Fruit fly (Drosophila melanogaster) whole organism, prepupa: Measurements from ENCODE around the gene mbm.

Experiments
- CG15336 ChIP-seq: fragments of 200-800 bp; sonication (Bioruptor generic); IDR thresholded peaks from 2 replicates; pipeline ENCODE4 v1.3.6; 2022; ENCODE audit warnings: missing biosample characterization, missing genetic modification characterization
- CG3032 ChIP-seq: fragments of 200-800 bp; optimal IDR thresholded peaks from 2 replicates; lab custom pipeline; 2019; ENCODE audit warnings: missing biosample characterization, mild to moderate bottlenecking, missing genetic modification characterization, moderate library complexity
- CG34406 ChIP-seq: fragments of 200-800 bp; sonication (Bioruptor generic); optimal IDR thresholded peaks from 3 replicates; lab custom pipeline; 2016; ENCODE audit warnings: missing biosample characterization, missing genetic modification characterization
- CG6808 ChIP-seq: fragments of 200-800 bp; sonication (Bioruptor generic); optimal IDR thresholded peaks from 3 replicates; lab custom pipeline; 2017; ENCODE audit warnings: missing biosample characterization, missing genetic modification characterization, mild to moderate bottlenecking, moderate library complexity, missing genetic modification reagents
- CG6854 ChIP-seq: fragments of 200-800 bp; sonication (Bioruptor generic); optimal IDR thresholded peaks from 2 replicates; lab custom pipeline; 2017; ENCODE audit warnings: missing biosample characterization, mild to moderate bottlenecking, missing genetic modification characterization
- CG8119 ChIP-seq: fragments of 200-800 bp; sonication (Bioruptor generic); IDR thresholded peaks from 3 replicates; pipeline ENCODE4 v1.3.6; 2022; ENCODE audit warnings: missing biosample characterization, missing genetic modification characterization
- CG8632 ChIP-seq: fragments of 200-800 bp; sonication (Bioruptor generic); optimal IDR thresholded peaks from 3 replicates; lab custom pipeline; 2016; ENCODE audit warnings: missing biosample characterization, missing genetic modification characterization
- CG9139 ChIP-seq: fragments of 200-800 bp; sonication (Bioruptor generic); optimal IDR thresholded peaks from 3 replicates; lab custom pipeline; 2017; ENCODE audit warnings: missing biosample characterization, mild to moderate bottlenecking, missing genetic modification characterization
- Ets21C ChIP-seq: fragments of 200-800 bp; sonication (Bioruptor generic); optimal IDR thresholded peaks from 3 replicates; lab custom pipeline; 2016; ENCODE audit warnings: missing biosample characterization, missing genetic modification characterization
- Gug ChIP-seq: fragments of 200-800 bp; sonication (Bioruptor generic); IDR thresholded peaks from 2 replicates; pipeline ENCODE4 v1.3.6; 2022; ENCODE audit warnings: missing biosample characterization, missing genetic modification characterization
- Met ChIP-seq: fragments of 200-800 bp; sonication (Bioruptor generic); optimal IDR thresholded peaks from 3 replicates; lab custom pipeline; 2016; ENCODE audit warnings: missing biosample characterization, missing genetic modification characterization
- Sox102F ChIP-seq: fragments of 200-800 bp; sonication (Bioruptor generic); optimal IDR thresholded peaks from 2 replicates; lab custom pipeline; 2016; ENCODE audit warnings: missing biosample characterization, mild to moderate bottlenecking, missing genetic modification characterization
- dsx ChIP-seq: fragments of 200-800 bp; optimal IDR thresholded peaks from 3 replicates; lab custom pipeline; 2019; ENCODE audit warnings: missing biosample characterization, mild to moderate bottlenecking, missing genetic modification characterization, moderate library complexity; ENCODE audit not compliant: poor library complexity, severe bottlenecking

DNA sequence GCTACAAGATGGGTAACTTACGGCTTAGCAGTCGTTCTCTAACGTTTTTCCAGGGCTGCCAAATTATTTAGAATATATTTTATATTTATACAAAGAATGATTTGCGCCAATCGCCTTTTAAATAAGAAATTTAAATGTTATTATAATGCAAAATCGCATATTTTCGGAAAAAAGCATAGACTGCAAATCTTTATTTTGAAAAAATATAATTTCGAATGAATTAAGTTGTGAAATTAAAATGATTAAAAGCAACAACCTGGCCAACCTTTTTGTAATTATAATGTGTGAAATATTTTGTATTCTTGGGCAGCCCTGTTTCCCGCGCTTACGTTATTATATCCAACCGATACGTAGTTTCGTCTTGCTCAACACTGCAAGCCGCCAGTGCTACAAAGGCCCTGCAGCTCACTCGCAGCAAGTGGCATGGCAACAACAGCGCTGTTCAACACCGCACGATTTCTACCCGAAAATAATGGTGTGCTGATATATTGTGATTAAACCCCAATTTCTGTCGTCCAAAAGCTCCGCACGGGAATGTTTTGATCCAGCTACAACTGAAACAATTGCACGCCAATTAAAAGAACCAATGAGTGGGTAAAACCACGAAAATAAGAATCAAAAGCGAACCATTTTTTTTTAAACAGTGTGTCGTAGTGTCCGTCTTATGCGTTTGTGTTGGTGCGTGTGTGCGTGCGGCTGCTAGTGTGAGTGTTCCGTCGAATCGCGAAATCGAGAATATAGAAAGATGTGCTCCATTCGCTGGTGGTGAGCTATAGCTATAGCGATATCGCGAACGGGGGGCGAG lies 24.2 kb upstream of the mbm start, which contains the start of gene Pi3K21B:
- peak; percentile 84 for TF ChIP-seq Ets21C (GFP tag; lab: Kevin White, UChicago)
- peak; percentile 61 for TF ChIP-seq CG9139 (GFP tag; lab: Kevin White, UChicago)
- peak; percentile 74 for TF ChIP-seq dsx (GFP tag; lab: Kevin White, UChicago)
- TF ChIP-seq CG6854 (GFP tag; lab: Kevin White, UChicago), result peak; percentile 18
- peak; percentile 79 for TF ChIP-seq CG6808 (GFP tag; lab: Kevin White, UChicago)
- peak; percentile 52 for TF ChIP-seq Gug (GFP tag; lab: Robert Waterston, UW)
- peak; percentile 84 for TF ChIP-seq Sox102F
- peak; percentile 92 for TF ChIP-seq CG8119 (GFP tag; lab: Robert Waterston, UW)
- peak; percentile 87 for TF ChIP-seq Met (GFP tag; lab: Kevin White, UChicago)
- TF ChIP-seq CG3032 (tag; lab: Kevin White, UChicago), result peak; percentile 88
- TF ChIP-seq CG34406 (GFP tag; lab: Kevin White, UChicago), result peak; percentile 91
- TF ChIP-seq CG8632 (GFP tag; lab: Kevin White, UChicago), result peak; percentile 85
- peak; percentile 80 for TF ChIP-seq CG15336 (GFP tag; lab: Robert Waterston, UW)
